Fruit fly (Drosophila melanogaster) whole organism, embryonic: ENCODE data around the gene CG43850.

Experiments
- Aef1 ChIP-seq: fragments of 200-800 bp; sonication (Bioruptor generic); IDR thresholded peaks from 3 replicates; pipeline ENCODE4 v1.3.6; 2022; ENCODE audit warnings: missing biosample characterization, missing genetic modification characterization
- C15 ChIP-seq: fragments of 200-800 bp; sonication (Bioruptor generic); IDR thresholded peaks from 3 replicates; pipeline ENCODE4 v1.3.6; 2022; ENCODE audit warnings: missing biosample characterization, missing genetic modification characterization
- CG10209 ChIP-seq: fragments of 200-800 bp; sonication (Bioruptor generic); optimal IDR thresholded peaks from 3 replicates; lab custom pipeline; 2017; ENCODE audit warnings: missing biosample characterization, mild to moderate bottlenecking, missing genetic modification characterization, missing genetic modification reagents
- CG10654 ChIP-seq: fragments of 200-800 bp; sonication (Bioruptor generic); optimal IDR thresholded peaks from 2 replicates; lab custom pipeline; 2016; ENCODE audit warnings: missing biosample characterization, missing genetic modification characterization
- CG11398 ChIP-seq: fragments of 200-800 bp; sonication (Bioruptor generic); optimal IDR thresholded peaks from 2 replicates; lab custom pipeline; 2016; ENCODE audit warnings: missing biosample characterization, missing genetic modification characterization
- CG13624 ChIP-seq: fragments of 200-800 bp; sonication (Bioruptor generic); optimal IDR thresholded peaks from 2 replicates; lab custom pipeline; 2016; ENCODE audit warnings: missing biosample characterization, missing genetic modification characterization
- CG13894 ChIP-seq: fragments of 200-800 bp; sonication (Bioruptor generic); optimal IDR thresholded peaks from 3 replicates; lab custom pipeline; 2018; ENCODE audit warnings: missing biosample characterization, mild to moderate bottlenecking, missing genetic modification characterization, moderate library complexity
- CG17186 ChIP-seq: fragments of 200-800 bp; sonication (Bioruptor generic); optimal IDR thresholded peaks from 3 replicates; lab custom pipeline; 2017; ENCODE audit warnings: missing biosample characterization, missing genetic modification reagents, missing genetic modification characterization
- CG2712 ChIP-seq: fragments of 200-800 bp; optimal IDR thresholded peaks from 3 replicates; lab custom pipeline; 2019; ENCODE audit warnings: missing biosample characterization, mild to moderate bottlenecking, missing genetic modification characterization, moderate library complexity
- CG3281 ChIP-seq: fragments of 200-800 bp; sonication (Bioruptor generic); optimal IDR thresholded peaks from 3 replicates; lab custom pipeline; 2017; ENCODE audit warnings: missing biosample characterization, mild to moderate bottlenecking, missing genetic modification characterization
- CG6272 ChIP-seq: fragments of 200-800 bp; sonication (Bioruptor generic); IDR thresholded peaks from 2 replicates; pipeline ENCODE4 v1.3.6; 2022; ENCODE audit warnings: missing biosample characterization, missing genetic modification characterization
- CG7357 ChIP-seq: fragments of 200-800 bp; sonication (Bioruptor generic); IDR thresholded peaks from 3 replicates; pipeline ENCODE4 v1.3.6; 2022; ENCODE audit warnings: missing biosample characterization, missing genetic modification characterization
- CG7987 ChIP-seq: fragments of 200-800 bp; sonication (Bioruptor generic); optimal IDR thresholded peaks from 2 replicates; lab custom pipeline; 2018; ENCODE audit warnings: missing biosample characterization, mild to moderate bottlenecking, missing genetic modification characterization, moderate library complexity
- CG8290 ChIP-seq, 3 experiments: fragments of 200-800 bp; sonication (Bioruptor generic); optimal IDR thresholded peaks; 2 replicates each; lab custom pipeline; 2016 to 2019; ENCODE audit warnings: missing biosample characterization in 3 of 3, missing genetic modification characterization in 3 of 3, mild to moderate bottlenecking in 2 of 3, moderate library complexity in 1 of 3
- CG8765 ChIP-seq: fragments of 200-800 bp; sonication (Bioruptor generic); IDR thresholded peaks from 2 replicates; pipeline ENCODE4 v1.3.6; 2022; ENCODE audit warnings: missing biosample characterization, missing genetic modification characterization
- CG9932 ChIP-seq: fragments of 200-800 bp; sonication (Bioruptor generic); IDR thresholded peaks from 2 replicates; pipeline ENCODE4 v1.3.6; 2022; ENCODE audit warnings: missing biosample characterization, missing genetic modification characterization
- Deaf1 ChIP-seq: fragments of 200-800 bp; optimal IDR thresholded peaks from 3 replicates; lab custom pipeline; 2019; ENCODE audit warnings: missing biosample characterization, mild to moderate bottlenecking, missing genetic modification characterization, moderate library complexity
- E2f1 ChIP-seq: fragments of 200-800 bp; sonication (Bioruptor generic); IDR thresholded peaks from 2 replicates; pipeline ENCODE4 v1.3.6; 2022; ENCODE audit warnings: missing biosample characterization, missing genetic modification characterization
- Ets97D ChIP-seq: fragments of 200-800 bp; sonication (Bioruptor generic); optimal IDR thresholded peaks from 3 replicates; lab custom pipeline; 2016; ENCODE audit warnings: missing biosample characterization, missing genetic modification characterization
- Fer1 ChIP-seq: fragments of 200-800 bp; sonication (Bioruptor generic); optimal IDR thresholded peaks from 2 replicates; lab custom pipeline; 2017; ENCODE audit warnings: missing biosample characterization, mild to moderate bottlenecking, missing genetic modification characterization
- Gsc ChIP-seq: fragments of 200-800 bp; sonication (Bioruptor generic); IDR thresholded peaks from 2 replicates; pipeline ENCODE4 v1.3.6; 2022; ENCODE audit warnings: missing biosample characterization, missing genetic modification characterization
- Hand ChIP-seq: fragments of 200-800 bp; sonication (Bioruptor generic); optimal IDR thresholded peaks from 2 replicates; lab custom pipeline; 2017; ENCODE audit warnings: mild to moderate bottlenecking, missing biosample characterization, missing genetic modification reagents, missing genetic modification characterization
- HmgZ ChIP-seq: fragments of 200-800 bp; sonication (Bioruptor generic); optimal IDR thresholded peaks from 2 replicates; lab custom pipeline; 2018; ENCODE audit warnings: missing biosample characterization, mild to moderate bottlenecking, missing genetic modification characterization
- Mad ChIP-seq: fragments of 200-800 bp; sonication (Bioruptor generic); optimal IDR thresholded peaks from 2 replicates; lab custom pipeline; 2016; ENCODE audit warnings: missing biosample characterization, missing genetic modification characterization
- NC2β ChIP-seq: fragments of 200-800 bp; sonication (Bioruptor generic); optimal IDR thresholded peaks from 2 replicates; lab custom pipeline; 2016; ENCODE audit warnings: missing biosample characterization, missing genetic modification characterization
- Rx ChIP-seq: fragments of 200-800 bp; sonication (Bioruptor generic); IDR thresholded peaks from 2 replicates; pipeline ENCODE4 v1.3.6; 2022; ENCODE audit warnings: missing biosample characterization, missing genetic modification characterization
- TFAM ChIP-seq: fragments of 200-800 bp; sonication (Bioruptor generic); optimal IDR thresholded peaks from 2 replicates; lab custom pipeline; 2017; ENCODE audit warnings: missing biosample characterization, missing genetic modification characterization, inconsistent platforms
- Usf ChIP-seq: fragments of 200-800 bp; sonication (Bioruptor generic); optimal IDR thresholded peaks from 2 replicates; lab custom pipeline; 2017; ENCODE audit warnings: missing genotype, missing biosample characterization, missing genetic modification characterization
- al ChIP-seq: fragments of 200-800 bp; sonication (Bioruptor generic); IDR thresholded peaks from 2 replicates; pipeline ENCODE4 v1.3.6; 2022; ENCODE audit warnings: missing biosample characterization, missing genetic modification characterization
- amos ChIP-seq: fragments of 200-800 bp; sonication (Bioruptor generic); IDR thresholded peaks from 2 replicates; pipeline ENCODE4 v1.3.6; 2022; ENCODE audit warnings: missing biosample characterization, missing genetic modification characterization; ENCODE audit not compliant: partially characterized antibody
- aop ChIP-seq: fragments of 200-800 bp; sonication (Bioruptor generic); IDR thresholded peaks from 2 replicates; pipeline ENCODE4 v1.3.6; 2022; ENCODE audit warnings: missing biosample characterization, missing genetic modification characterization
- dati ChIP-seq: fragments of 200-800 bp; sonication (Bioruptor generic); IDR thresholded peaks from 2 replicates; pipeline ENCODE4 v1.3.6; 2022; ENCODE audit warnings: missing biosample characterization, missing genetic modification characterization
- dmrt11E ChIP-seq: fragments of 200-800 bp; sonication (Bioruptor generic); optimal IDR thresholded peaks from 3 replicates; lab custom pipeline; 2018; ENCODE audit warnings: missing biosample characterization, mild to moderate bottlenecking, missing genetic modification characterization, moderate library complexity
- dpn ChIP-seq, 2 experiments: fragments of 200-800 bp; sonication (Bioruptor generic); optimal IDR thresholded peaks; 3 replicates each; lab custom pipeline; 2016; ENCODE audit warnings: missing biosample characterization in 2 of 2, missing genetic modification characterization in 2 of 2
- fd64A ChIP-seq: fragments of 200-800 bp; sonication (Bioruptor generic); optimal IDR thresholded peaks from 3 replicates; lab custom pipeline; 2018; ENCODE audit warnings: missing biosample characterization, mild to moderate bottlenecking, missing genetic modification characterization
- grau ChIP-seq: fragments of 200-800 bp; optimal IDR thresholded peaks from 3 replicates; lab custom pipeline; 2019; ENCODE audit warnings: missing biosample characterization, mild to moderate bottlenecking, missing genetic modification characterization, moderate library complexity
- gro ChIP-seq: fragments of 200-800 bp; sonication (Bioruptor generic); optimal IDR thresholded peaks from 2 replicates; lab custom pipeline; 2016; ENCODE audit warnings: missing biosample characterization, missing genetic modification characterization
- gt ChIP-seq: fragments of 200-800 bp; sonication (Bioruptor generic); IDR thresholded peaks from 2 replicates; pipeline ENCODE4 v1.3.6; 2022; ENCODE audit warnings: missing biosample characterization, missing genetic modification characterization
- hb ChIP-seq: fragments of 200-800 bp; sonication (Bioruptor generic); IDR thresholded peaks from 3 replicates; pipeline ENCODE4 v1.3.6; 2022; ENCODE audit warnings: missing biosample characterization, missing genetic modification characterization; ENCODE audit not compliant: partially characterized antibody
- ind ChIP-seq: fragments of 200-800 bp; sonication (Bioruptor generic); optimal IDR thresholded peaks from 3 replicates; lab custom pipeline; 2016; ENCODE audit warnings: missing biosample characterization, missing genetic modification characterization
- klu ChIP-seq: fragments of 200-800 bp; sonication (Bioruptor generic); IDR thresholded peaks from 2 replicates; pipeline ENCODE4 v1.3.6; 2022; ENCODE audit warnings: missing biosample characterization, missing genetic modification characterization
- lov ChIP-seq, 2 experiments: fragments of 200-800 bp in 1 of 2; fragments of >200 bp in 1 of 2; sonication (Bioruptor generic) in 1 of 2; IDR thresholded peaks in 1 of 2; optimal IDR thresholded peaks in 1 of 2; 2 replicates in 1 of 2; 3 replicates in 1 of 2; pipeline versions ENCODE4 v1.3.6 to Lab custom; 2017 to 2022; ENCODE audit warnings: missing biosample characterization in 1 of 2, missing genetic modification characterization in 1 of 2
- phol ChIP-seq: fragments of 200-800 bp; sonication (Bioruptor generic); optimal IDR thresholded peaks from 3 replicates; lab custom pipeline; 2018; ENCODE audit warnings: missing biosample characterization, mild to moderate bottlenecking, missing genetic modification characterization, moderate library complexity
- pros ChIP-seq: fragments of 200-800 bp; sonication (Bioruptor generic); optimal IDR thresholded peaks from 3 replicates; lab custom pipeline; 2019; ENCODE audit warnings: missing biosample characterization, mild to moderate bottlenecking, missing genetic modification characterization, moderate library complexity
- row ChIP-seq: fragments of 200-800 bp; sonication (Bioruptor generic); IDR thresholded peaks from 3 replicates; pipeline ENCODE4 v1.3.6; 2022; ENCODE audit warnings: missing biosample characterization, missing genetic modification characterization
- slbo ChIP-seq: fragments of 200-800 bp; sonication (Bioruptor generic); IDR thresholded peaks from 2 replicates; pipeline ENCODE4 v1.3.6; 2022; ENCODE audit warnings: missing biosample characterization, missing genetic modification characterization
- slou ChIP-seq: fragments of 200-800 bp; sonication (Bioruptor generic); optimal IDR thresholded peaks from 3 replicates; lab custom pipeline; 2016; ENCODE audit warnings: missing biosample characterization, missing genetic modification characterization
- sna ChIP-seq: fragments of 200-800 bp; sonication (Bioruptor generic); IDR thresholded peaks from 2 replicates; pipeline ENCODE4 v1.3.6; 2022; ENCODE audit warnings: missing biosample characterization, missing genetic modification characterization; ENCODE audit not compliant: partially characterized antibody
- ssp ChIP-seq: fragments of 200-800 bp; sonication (Bioruptor generic); IDR thresholded peaks from 2 replicates; pipeline ENCODE4 v1.3.6; 2022; ENCODE audit warnings: missing biosample characterization, missing genetic modification characterization
- zfh1 ChIP-seq: fragments of 200-800 bp; sonication (Bioruptor generic); IDR thresholded peaks from 3 replicates; pipeline ENCODE4 v1.3.6; 2022; ENCODE audit warnings: missing biosample characterization, missing genetic modification characterization

The CG43850 gene

DNA sequence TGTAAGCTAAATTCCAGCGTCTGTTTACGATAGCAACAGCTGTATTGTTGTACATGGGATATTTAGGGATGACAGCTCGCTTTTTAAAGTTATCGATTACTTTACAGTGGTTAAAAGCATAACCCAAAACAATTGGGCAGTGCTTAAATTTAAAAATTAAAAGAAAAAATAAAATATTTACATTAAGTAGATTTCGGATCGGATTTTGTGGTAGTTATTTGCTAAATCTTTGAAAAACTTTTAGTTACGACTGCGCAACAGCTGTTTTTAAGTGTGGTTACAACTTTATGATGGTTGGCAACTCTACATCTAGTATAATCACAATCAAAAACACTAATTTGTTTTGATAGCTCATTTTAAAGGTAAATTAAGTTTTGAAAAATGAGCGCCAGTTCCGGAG, 28.0 kb upstream of the CG43850 start, which contains the start of the genes Ing5 and CG7099 (continued):
- peak; percentile 96 for TF ChIP-seq CG10654 (GFP tag; lab: Kevin White, UChicago)
- TF ChIP-seq HmgZ (tag; lab: Kevin White, UChicago) = peak; percentile 97
- TF ChIP-seq pros = no peak
- TF ChIP-seq CG11398 (GFP tag; lab: Kevin White, UChicago) = peak; percentile 60
- TF ChIP-seq dmrt11E (tag; lab: Kevin White, UChicago) = peak; percentile 96
- peak; percentile 93 for TF ChIP-seq klu (GFP tag; lab: Robert Waterston, UW)
- TF ChIP-seq Hand (GFP tag; lab: Kevin White, UChicago) = peak; percentile 81
- peak; percentile 93 for TF ChIP-seq Rx (GFP tag; lab: Robert Waterston, UW)
- peak; percentile 67 for TF ChIP-seq sna (GFP tag; lab: Robert Waterston, UW)
- TF ChIP-seq NC2β (GFP tag; lab: Kevin White, UChicago) = peak; percentile 91
- TF ChIP-seq ind (GFP tag; lab: Kevin White, UChicago) = peak; percentile 98
- no peak for TF ChIP-seq lov (optimal IDR thresholded peaks at IDR 0.05; lab: Kevin White, UChicago)
- TF ChIP-seq lov (GFP tag; IDR thresholded peaks at IDR 0.05; lab: Robert Waterston, UW) = peak; percentile 94
- TF ChIP-seq CG3281 (GFP tag; lab: Kevin White, UChicago) = peak; percentile 95
- no peak for TF ChIP-seq Deaf1 (tag; lab: Kevin White, UChicago)
- peak; percentile 97 for TF ChIP-seq zfh1 (GFP tag; lab: Robert Waterston, UW)
- peak; percentile 53 for TF ChIP-seq TFAM
- TF ChIP-seq fd64A = peak; percentile 77
- TF ChIP-seq amos = peak; percentile 56
- TF ChIP-seq ssp (GFP tag; lab: Robert Waterston, UW) = peak; percentile 91
- peak; percentile 96 for TF ChIP-seq Mad
- TF ChIP-seq gt (GFP tag; lab: Robert Waterston, UW) = peak; percentile 92
- peak; percentile 86 for TF ChIP-seq Ets97D (GFP tag; lab: Kevin White, UChicago)
- TF ChIP-seq al = peak; percentile 97
- peak; percentile 89 for TF ChIP-seq CG7987 (GFP tag; lab: Kevin White, UChicago)
- peak; percentile 99 for TF ChIP-seq row (GFP tag; lab: Robert Waterston, UW)
- peak; percentile 88 for TF ChIP-seq dati (GFP tag; lab: Robert Waterston, UW)
- TF ChIP-seq CG13624 (GFP tag; lab: Kevin White, UChicago) = peak; percentile 87
- TF ChIP-seq CG17186 (GFP tag; lab: Kevin White, UChicago) = peak; percentile 89
- peak; percentile 96 for TF ChIP-seq CG13894 (tag; lab: Kevin White, UChicago)
- TF ChIP-seq grau (tag; lab: Kevin White, UChicago) = peak; percentile 95
- peak; percentile 91 for TF ChIP-seq gro (GFP tag; lab: Kevin White, UChicago)
- TF ChIP-seq CG2712 = peak; percentile 97
- TF ChIP-seq Gsc (GFP tag; lab: Robert Waterston, UW) = peak; percentile 79
- TF ChIP-seq CG8290 (GFP tag; optimal IDR thresholded peaks at IDR 0.05; lab: Kevin White, UChicago) = peak; percentile 96
- peak in 1 of 2 experiments; percentile 92 for TF ChIP-seq CG8290 (tag; optimal IDR thresholded peaks at IDR 0.05; lab: Kevin White, UChicago)
- TF ChIP-seq Fer1 = peak; percentile 94
- TF ChIP-seq CG10209 (GFP tag; lab: Kevin White, UChicago) = peak; percentile 95
- peak; percentile 96 for TF ChIP-seq CG8765
- peak; percentile 94 for TF ChIP-seq C15 (GFP tag; lab: Robert Waterston, UW)
- TF ChIP-seq slbo (GFP tag; lab: Robert Waterston, UW) = peak; percentile 99
- peak; percentile 93 for TF ChIP-seq Usf
- peak; percentile 93 to 98 for TF ChIP-seq dpn (GFP tag; optimal IDR thresholded peaks at IDR 0.05; lab: Kevin White, UChicago)
- TF ChIP-seq hb (GFP tag; lab: Robert Waterston, UW) = peak; percentile 76; the same call in 2 of the 3 replicates
- peak; percentile 97 for TF ChIP-seq slou
- peak; percentile 99 for TF ChIP-seq CG9932 (GFP tag; lab: Robert Waterston, UW)
- peak; percentile 96 for TF ChIP-seq E2f1 (GFP tag; lab: Robert Waterston, UW)
- TF ChIP-seq Aef1 (GFP tag; lab: Robert Waterston, UW) = peak; percentile 98
- TF ChIP-seq aop (GFP tag; lab: Robert Waterston, UW) = peak; percentile 87
- peak; percentile 98 for TF ChIP-seq CG6272 (GFP tag; lab: Robert Waterston, UW)
- peak; percentile 89 for TF ChIP-seq CG7357 (GFP tag; lab: Robert Waterston, UW)
- TF ChIP-seq phol (tag; lab: Kevin White, UChicago) = peak; percentile 97
